Fruit fly (Drosophila melanogaster) whole organism, wandering third instar larva: Measurements from ENCODE around the gene Tis11.
A peak's percentile ranks its signal among the peaks of the same experiment; 100 is the strongest.

Experiments used
- Abd-B ChIP-seq: fragments of >200 bp; optimal IDR thresholded peaks from 2 replicates; lab custom pipeline; 2017; ENCODE audit warnings: missing biosample characterization, missing genetic modification characterization
- CG32264 ChIP-seq: fragments of 200-800 bp; sonication (Bioruptor generic); optimal IDR thresholded peaks from 2 replicates; lab custom pipeline; 2016; ENCODE audit warnings: missing biosample characterization, missing genetic modification characterization
- CG9705 ChIP-seq: fragments of 200-800 bp; sonication (Bioruptor generic); optimal IDR thresholded peaks from 2 replicates; lab custom pipeline; 2018; ENCODE audit warnings: missing biosample characterization, mild to moderate bottlenecking, missing genetic modification characterization
- CrebA ChIP-seq: fragments of 200-800 bp; sonication (Bioruptor generic); optimal IDR thresholded peaks from 2 replicates; lab custom pipeline; 2016; ENCODE audit warnings: missing biosample characterization, mild to moderate bottlenecking, missing genetic modification characterization, borderline replicate concordance
- Dfd ChIP-seq: fragments of >200 bp; optimal IDR thresholded peaks from 2 replicates; lab custom pipeline; 2017; ENCODE audit warnings: missing biosample characterization, missing genetic modification characterization
- Dif ChIP-seq: fragments of 200-275, 200-300 bp; sonication (Bioruptor generic); optimal IDR thresholded peaks from 2 replicates; lab custom pipeline; 2018; ENCODE audit warnings: missing biosample characterization, missing genetic modification characterization; ENCODE audit not compliant: partially characterized antibody
- GATAd ChIP-seq: sonication (Bioruptor generic); optimal IDR thresholded peaks from 2 replicates; lab custom pipeline; 2016; ENCODE audit warnings: missing biosample characterization, missing genetic modification characterization
- HLH106 ChIP-seq: fragments of 200-800 bp; optimal IDR thresholded peaks from 3 replicates; lab custom pipeline; 2019; ENCODE audit warnings: missing biosample characterization, mild to moderate bottlenecking, missing genetic modification characterization, moderate library complexity
- Hnf4 ChIP-seq: fragments of 200-800 bp; sonication (Bioruptor generic); optimal IDR thresholded peaks from 2 replicates; lab custom pipeline; 2016; ENCODE audit warnings: missing biosample characterization, mild to moderate bottlenecking, missing genetic modification characterization
- Hr78 ChIP-seq: fragments of >200 bp; optimal IDR thresholded peaks from 2 replicates; lab custom pipeline; 2017; ENCODE audit warnings: missing biosample characterization, missing genetic modification characterization
- Hr83 ChIP-seq: fragments of 200-300 bp; sonication (Bioruptor generic); optimal IDR thresholded peaks from 2 replicates; lab custom pipeline; 2016; ENCODE audit warnings: missing biosample characterization, mild to moderate bottlenecking, missing genetic modification characterization, moderate library complexity; ENCODE audit not compliant: poor library complexity, severe bottlenecking
- Jra ChIP-seq: sonication (Bioruptor generic); optimal IDR thresholded peaks from 2 replicates; lab custom pipeline; 2016; ENCODE audit warnings: missing biosample characterization, missing genetic modification characterization
- Mio ChIP-seq: sonication (Bioruptor generic); optimal IDR thresholded peaks from 2 replicates; lab custom pipeline; 2016; ENCODE audit warnings: missing biosample characterization, missing genetic modification characterization
- Myc ChIP-seq: fragments of >200 bp; optimal IDR thresholded peaks from 2 replicates; lab custom pipeline; 2017
- N ChIP-seq: fragments of >200 bp; optimal IDR thresholded peaks from 2 replicates; lab custom pipeline; 2018; ENCODE audit warnings: missing biosample characterization, missing external identifiers, missing genetic modification characterization
- OdsH ChIP-seq: fragments of 200-800 bp; sonication (Bioruptor generic); optimal IDR thresholded peaks from 2 replicates; lab custom pipeline; 2016; ENCODE audit warnings: missing biosample characterization, mild to moderate bottlenecking, missing genetic modification characterization
- Rel ChIP-seq, 2 experiments: fragments of 200-800 bp; sonication (Bioruptor generic) in 1 of 2; optimal IDR thresholded peaks; 2 replicates in 1 of 2; 3 replicates in 1 of 2; lab custom pipeline; 2016 to 2019; ENCODE audit warnings: mild to moderate bottlenecking in 2 of 2, missing biosample characterization in 2 of 2, missing genetic modification characterization in 2 of 2, moderate library complexity in 1 of 2
- Sp1 ChIP-seq: fragments of 200-800 bp; sonication (Bioruptor generic); optimal IDR thresholded peaks from 3 replicates; lab custom pipeline; 2019; ENCODE audit warnings: missing biosample characterization, mild to moderate bottlenecking, missing genetic modification characterization, moderate library complexity
- Vsx2 ChIP-seq: fragments of 200-300, 225-300 bp; sonication (Bioruptor generic); optimal IDR thresholded peaks from 2 replicates; lab custom pipeline; 2018; ENCODE audit warnings: missing biosample characterization, missing genetic modification characterization; ENCODE audit not compliant: partially characterized antibody
- br ChIP-seq: fragments of 200-800 bp; sonication (Bioruptor generic); optimal IDR thresholded peaks from 2 replicates; lab custom pipeline; 2016; ENCODE audit warnings: missing biosample characterization, missing genetic modification characterization
- brk ChIP-seq: fragments of 200-800 bp; sonication (Bioruptor generic); optimal IDR thresholded peaks from 2 replicates; lab custom pipeline; 2016; ENCODE audit warnings: missing biosample characterization, mild to moderate bottlenecking, missing genetic modification characterization
- dl ChIP-seq, 2 experiments: fragments of 175-275, 200-275 bp in 1 of 2; fragments of 200-275 bp in 1 of 2; sonication (Bioruptor generic); optimal IDR thresholded peaks; lab custom pipeline; 2018; ENCODE audit warnings: mild to moderate bottlenecking in 2 of 2, missing biosample characterization in 2 of 2, missing genetic modification characterization in 2 of 2, moderate library complexity in 2 of 2; ENCODE audit not compliant: partially characterized antibody in 2 of 2, insufficient read depth in 1 of 2
- dmrt93B ChIP-seq: fragments of 200-800 bp; sonication (Bioruptor generic); optimal IDR thresholded peaks from 2 replicates; lab custom pipeline; 2018; ENCODE audit warnings: missing biosample characterization, mild to moderate bottlenecking, missing genetic modification characterization
- dsf ChIP-seq: sonication (Bioruptor generic); optimal IDR thresholded peaks from 2 replicates; lab custom pipeline; 2016; ENCODE audit warnings: missing biosample characterization, missing genetic modification characterization, borderline replicate concordance
- ey ChIP-seq: fragments of 200-800 bp; sonication (Bioruptor generic); optimal IDR thresholded peaks from 2 replicates; lab custom pipeline; 2016; ENCODE audit warnings: missing biosample characterization, missing genetic modification characterization
- foxo ChIP-seq, 2 experiments: fragments of 200-800 bp; sonication (Bioruptor generic); optimal IDR thresholded peaks; 2 replicates in 1 of 2; 3 replicates in 1 of 2; lab custom pipeline; 2016 to 2017; ENCODE audit warnings: missing biosample characterization in 2 of 2, missing genetic modification characterization in 2 of 2
- fru ChIP-seq: fragments of 200-800 bp; sonication (Bioruptor generic); optimal IDR thresholded peaks from 3 replicates; lab custom pipeline; 2016; ENCODE audit warnings: missing biosample characterization, mild to moderate bottlenecking, missing genetic modification characterization
- h ChIP-seq: fragments of 200-800 bp; sonication (Bioruptor generic); optimal IDR thresholded peaks from 3 replicates; lab custom pipeline; 2016; ENCODE audit warnings: missing biosample characterization, mild to moderate bottlenecking, missing genetic modification characterization
- jim ChIP-seq: fragments of 175-275, 200-325 bp; sonication (Bioruptor generic); optimal IDR thresholded peaks from 2 replicates; lab custom pipeline; 2016; ENCODE audit warnings: missing biosample characterization, mild to moderate bottlenecking, missing genetic modification characterization
- lola ChIP-seq: fragments of >200 bp; optimal IDR thresholded peaks from 2 replicates; lab custom pipeline; 2017; ENCODE audit warnings: missing biosample characterization, missing genetic modification characterization
- pan ChIP-seq: fragments of >200 bp; optimal IDR thresholded peaks from 2 replicates; lab custom pipeline; 2017
- psq ChIP-seq: fragments of 200-800 bp; sonication (Bioruptor generic); optimal IDR thresholded peaks from 3 replicates; lab custom pipeline; 2017; ENCODE audit warnings: missing biosample characterization, mild to moderate bottlenecking, missing genetic modification characterization, moderate library complexity
- rgr ChIP-seq: fragments of 200-800 bp; sonication (Bioruptor generic); optimal IDR thresholded peaks from 3 replicates; lab custom pipeline; 2016; ENCODE audit warnings: missing biosample characterization, mild to moderate bottlenecking, missing genetic modification characterization
- sage ChIP-seq: fragments of 200-800 bp; sonication (Bioruptor generic); optimal IDR thresholded peaks from 2 replicates; lab custom pipeline; 2016; ENCODE audit warnings: missing biosample characterization, mild to moderate bottlenecking, missing genetic modification characterization
- sv ChIP-seq: fragments of 200-800 bp; sonication (Bioruptor generic); optimal IDR thresholded peaks from 3 replicates; lab custom pipeline; 2016; ENCODE audit warnings: missing biosample characterization, missing genetic modification characterization
- tai ChIP-seq: sonication (Bioruptor generic); optimal IDR thresholded peaks from 2 replicates; lab custom pipeline; 2016; ENCODE audit warnings: missing biosample characterization, missing genetic modification characterization
- usp ChIP-seq: fragments of >200 bp; optimal IDR thresholded peaks from 2 replicates; lab custom pipeline; 2017; ENCODE audit warnings: missing biosample characterization, missing genetic modification characterization
- woc ChIP-seq: sonication (Bioruptor generic); optimal IDR thresholded peaks from 2 replicates; lab custom pipeline; 2016; ENCODE audit warnings: missing biosample characterization, mild to moderate bottlenecking, missing genetic modification characterization

Tis11 gene

dm6 chrX:12665796-12666338 is 6.7 kb downstream of the Tis11 start:
- TF ChIP-seq h (GFP tag; lab: Kevin White, UChicago) (no peak), br (GFP tag; lab: Kevin White, UChicago) (no peak), Dfd (GFP tag; lab: Kevin White, UChicago) (no peak), OdsH (no peak), dl (GFP tag; optimal IDR thresholded peaks at IDR 0.05; lab: Kevin White, UChicago; ENCODE audit: insufficient read depth in 1 of 2, partially characterized antibody in 2 of 2) (no peak), Hr78 (GFP tag; lab: Kevin White, UChicago) (no peak), Myc (no peak), jim (GFP tag; lab: Kevin White, UChicago) (no peak)

- TF ChIP-seq jim (GFP tag; lab: Kevin White, UChicago) (no peak), CG9705 (peak; percentile 84), lola (GFP tag; lab: Kevin White, UChicago) (no peak), brk (GFP tag; lab: Kevin White, UChicago) (peak; percentile 89), sv (GFP tag; lab: Kevin White, UChicago) (peak; percentile 85), Rel (GFP tag; optimal IDR thresholded peaks at IDR 0.05; lab: Kevin White, UChicago) (peak; percentile 71), Rel (tag; optimal IDR thresholded peaks at IDR 0.05; lab: Kevin White, UChicago) (peak; percentile 91), GATAd (peak; percentile 79), psq (GFP tag; lab: Kevin White, UChicago) (peak; percentile 98), foxo (GFP tag; optimal IDR thresholded peaks at IDR 0.05; lab: Kevin White, UChicago) (peak in 1 of 2 experiments; percentile 95), Myc (no peak), HLH106 (tag; lab: Kevin White, UChicago) (peak; percentile 98), dsf (GFP tag; lab: Kevin White, UChicago) (peak; percentile 75), h (GFP tag; lab: Kevin White, UChicago) (peak; percentile 95), Dfd (GFP tag; lab: Kevin White, UChicago) (no peak), CG32264 (GFP tag; lab: Kevin White, UChicago) (peak; percentile 71), dl (GFP tag; optimal IDR thresholded peaks at IDR 0.05; lab: Kevin White, UChicago; ENCODE audit: insufficient read depth in 1 of 2, partially characterized antibody in 2 of 2) (no peak), OdsH (peak; percentile 95), sage (GFP tag; lab: Kevin White, UChicago) (peak; percentile 93), Abd-B (GFP tag; lab: Kevin White, UChicago) (no peak), dmrt93B (peak; percentile 88), Vsx2 (no peak), N (no peak), usp (GFP tag; lab: Kevin White, UChicago) (no peak), Jra (GFP tag; lab: Kevin White, UChicago) (peak; percentile 88), Dif (no peak), ey (peak; percentile 88), Hnf4 (GFP tag; lab: Kevin White, UChicago) (peak; percentile 93), Hr83 (GFP tag; lab: Kevin White, UChicago) (no peak), Sp1 (GFP tag; lab: Kevin White, UChicago) (peak; percentile 99), rgr (peak; percentile 94), pan (no peak), br (GFP tag; lab: Kevin White, UChicago) (peak; percentile 84), tai (GFP tag; lab: Kevin White, UChicago) (peak; percentile 79), Mio (GFP tag; lab: Kevin White, UChicago) (no peak), woc (GFP tag; lab: Kevin White, UChicago) (peak; percentile 81), Hr78 (GFP tag; lab: Kevin White, UChicago) (no peak), CrebA (GFP tag; lab: Kevin White, UChicago) (no peak), fru (GFP tag; lab: Kevin White, UChicago) (peak; percentile 94)
Measured at dm6 chrX:12666471-12666884, 7.3 kb downstream of the Tis11 start.
